Fruit fly (Drosophila melanogaster): ENCODE data around the gene CG17841.

CG17841 gene

dm6 chrX:10325567-10326345, 42.1 kb upstream of the CG17841 start, which contains the start of gene alpha-Man-Ia (continued):
- TF ChIP-seq CG9139 (GFP tag; optimal IDR thresholded peaks at IDR 0.05): no peak
- no peak for TF ChIP-seq CG11902 (GFP tag; optimal IDR thresholded peaks at IDR 0.05)
- peak; percentile 48 for TF ChIP-seq CG31627 (GFP tag; optimal IDR thresholded peaks at IDR 0.05)
- TF ChIP-seq CG8319 (GFP tag; optimal IDR thresholded peaks at IDR 0.05): no peak
- no peak; the same call in 1 of the 2 replicates for TF ChIP-seq CG15336 (GFP tag; IDR thresholded peaks at IDR 0.05)
- TF ChIP-seq Eip75B (GFP tag; optimal IDR thresholded peaks at IDR 0.05): peak; percentile 9
- no peak for TF ChIP-seq CG8119 (GFP tag; IDR thresholded peaks at IDR 0.05)
- no peak for TF ChIP-seq Blimp-1 (GFP tag; optimal IDR thresholded peaks at IDR 0.05)
- peak; percentile 17 for TF ChIP-seq achi (GFP tag; optimal IDR thresholded peaks at IDR 0.05)
- TF ChIP-seq CG34406 (GFP tag; optimal IDR thresholded peaks at IDR 0.05): no peak
- TF ChIP-seq svp (GFP tag): peak; percentile 49
- TF ChIP-seq esn (GFP tag; optimal IDR thresholded peaks at IDR 0.05): no peak
- TF ChIP-seq cyc (GFP tag; optimal IDR thresholded peaks at IDR 0.05): peak; percentile 25
- TF ChIP-seq Lpt (GFP tag; optimal IDR thresholded peaks at IDR 0.05): no peak
- peak; percentile 68 for TF ChIP-seq Eip78C (GFP tag)
- TF ChIP-seq Met (GFP tag; optimal IDR thresholded peaks at IDR 0.05): peak; percentile 5
- no peak for TF ChIP-seq fkh (GFP tag; optimal IDR thresholded peaks at IDR 0.05)
- TF ChIP-seq Sox102F (GFP tag; optimal IDR thresholded peaks at IDR 0.05): no peak

- TF ChIP-seq fkh (GFP tag; optimal IDR thresholded peaks at IDR 0.05) (peak; percentile 12), CG6276 (GFP tag; optimal IDR thresholded peaks at IDR 0.05) (no peak)
Observed at dm6 chrX:10326346-10326830, 41.5 kb upstream of the CG17841 start, which contains the start of gene CG2909. CG2909 (plus strand) TSS chrX:10326464.

- peak; percentile 47 for TF ChIP-seq CG6854 (GFP tag; optimal IDR thresholded peaks at IDR 0.05)
- no peak for TF ChIP-seq Sox102F (GFP tag; optimal IDR thresholded peaks at IDR 0.05)
- TF ChIP-seq salr (GFP tag; optimal IDR thresholded peaks at IDR 0.05): no peak
- TF ChIP-seq fd59A (GFP tag; optimal IDR thresholded peaks at IDR 0.05): no peak
- TF ChIP-seq vri (GFP tag; optimal IDR thresholded peaks at IDR 0.05): peak; percentile 64
- TF ChIP-seq CG6276 (GFP tag; optimal IDR thresholded peaks at IDR 0.05): no peak
- peak; percentile 26 for TF ChIP-seq Eip75B (GFP tag; optimal IDR thresholded peaks at IDR 0.05)
- TF ChIP-seq ss (GFP tag; optimal IDR thresholded peaks at IDR 0.05): peak in 1 of 2 experiments; percentile 48
- no peak for TF ChIP-seq CG32006 (GFP tag; optimal IDR thresholded peaks at IDR 0.05)
- TF ChIP-seq fkh (GFP tag; optimal IDR thresholded peaks at IDR 0.05): peak; percentile 69
- peak; percentile 47 for TF ChIP-seq CG3919 (GFP tag; optimal IDR thresholded peaks at IDR 0.05)
- TF ChIP-seq CG6792 (GFP tag; optimal IDR thresholded peaks at IDR 0.05): no peak
- no peak; the same call in 2 of the 3 replicates for TF ChIP-seq CG6163 (GFP tag; IDR thresholded peaks at IDR 0.05)
- TF ChIP-seq CG11902 (GFP tag; optimal IDR thresholded peaks at IDR 0.05): no peak
- peak; percentile 80 for TF ChIP-seq Eip78C (GFP tag)
- no peak for TF ChIP-seq CG6808 (GFP tag; optimal IDR thresholded peaks at IDR 0.05)
- peak; percentile 91 for TF ChIP-seq svp (GFP tag)
- peak; percentile 28; the same call in 1 of the 2 replicates for TF ChIP-seq CG15336 (GFP tag; IDR thresholded peaks at IDR 0.05)
- TF ChIP-seq CG11762 (GFP tag; optimal IDR thresholded peaks at IDR 0.05; ENCODE audit: insufficient read depth): no peak
- TF ChIP-seq Hr38 (GFP tag; optimal IDR thresholded peaks at IDR 0.05): no peak
- peak; percentile 21 for TF ChIP-seq Sox14 (GFP tag; optimal IDR thresholded peaks at IDR 0.05)
- no peak for TF ChIP-seq acj6 (GFP tag; optimal IDR thresholded peaks at IDR 0.05)
- no peak for TF ChIP-seq cyc (GFP tag; optimal IDR thresholded peaks at IDR 0.05)
- no peak for TF ChIP-seq CG7368 (GFP tag; optimal IDR thresholded peaks at IDR 0.05)
- no peak for TF ChIP-seq Hr39 (GFP tag; optimal IDR thresholded peaks at IDR 0.05)
- TF ChIP-seq Sox15 (GFP tag; optimal IDR thresholded peaks at IDR 0.05): no peak
- no peak for TF ChIP-seq Lpt (GFP tag; optimal IDR thresholded peaks at IDR 0.05)
- TF ChIP-seq dsx (GFP tag; optimal IDR thresholded peaks at IDR 0.05; ENCODE audit: poor library complexity, severe bottlenecking): no peak
- TF ChIP-seq CG31627 (GFP tag; optimal IDR thresholded peaks at IDR 0.05): no peak
- TF ChIP-seq CG1621 (tag; optimal IDR thresholded peaks at IDR 0.05): peak; percentile 77
- peak; percentile 27 for TF ChIP-seq Met (GFP tag; optimal IDR thresholded peaks at IDR 0.05)
- peak; percentile 22 for TF ChIP-seq pdm3 (GFP tag; optimal IDR thresholded peaks at IDR 0.05)
- TF ChIP-seq Blimp-1 (GFP tag; optimal IDR thresholded peaks at IDR 0.05): no peak
- no peak for TF ChIP-seq CG9139 (GFP tag; optimal IDR thresholded peaks at IDR 0.05)
- TF ChIP-seq Ets21C (GFP tag; optimal IDR thresholded peaks at IDR 0.05): no peak
- TF ChIP-seq CG16779 (tag; optimal IDR thresholded peaks at IDR 0.05): peak; percentile 7
- TF ChIP-seq Eip93F (GFP tag; optimal IDR thresholded peaks at IDR 0.05): peak; percentile 47
Observed at dm6 chrX:10329659-10330289, 38.1 kb upstream of the CG17841 start, which contains the start of gene Gip. Gip (minus strand) TSS chrX:10329872.
